Worm (Caenorhabditis elegans) whole organism, late embryonic: ENCODE results near the gene deg-1.

Experiments used
- C38D4.7 ChIP-seq: fragments of 200-800 bp; sonication (Bioruptor generic); optimal IDR thresholded peaks from 2 replicates; lab custom pipeline; 2018; ENCODE audit warnings: mild to moderate bottlenecking, missing genetic modification characterization, moderate library complexity, missing compliant biosample characterization
- ceh-22 ChIP-seq: sonication (generic microtip); optimal IDR thresholded peaks from 2 replicates; lab custom pipeline; 2017; ENCODE audit warnings: missing biosample characterization, missing genetic modification characterization
- ceh-24 ChIP-seq: sonication (generic microtip); optimal IDR thresholded peaks from 2 replicates; lab custom pipeline; 2016; ENCODE audit warnings: mild to moderate bottlenecking, missing genetic modification characterization, missing compliant biosample characterization
- ceh-31 ChIP-seq: sonication (generic microtip); optimal IDR thresholded peaks from 2 replicates; lab custom pipeline; 2016; ENCODE audit warnings: missing genetic modification characterization, missing compliant biosample characterization
- ceh-45 ChIP-seq: fragments of 200-800 bp; sonication (Bioruptor generic); IDR thresholded peaks from 2 replicates; pipeline ENCODE4 v1.3.6; 2022; ENCODE audit warnings: missing genetic modification reagents, missing genetic modification characterization, missing compliant biosample characterization
- che-1 ChIP-seq: sonication (generic microtip); optimal IDR thresholded peaks from 2 replicates; lab custom pipeline; 2016; ENCODE audit warnings: mild to moderate bottlenecking, missing genetic modification characterization, missing compliant biosample characterization
- hlh-30 ChIP-seq: sonication (generic microtip); optimal IDR thresholded peaks from 2 replicates; lab custom pipeline; 2017; ENCODE audit warnings: antibody characterized with exemption, missing genetic modification characterization, missing compliant biosample characterization; ENCODE audit not compliant: insufficient read depth
- hlh-8 ChIP-seq: sonication (generic microtip); optimal IDR thresholded peaks from 2 replicates; lab custom pipeline; 2016; ENCODE audit warnings: missing genotype, missing genetic modification characterization, missing compliant biosample characterization
- lin-11 ChIP-seq: fragments of 200-800 bp; sonication (Bioruptor generic); optimal IDR thresholded peaks from 2 replicates; lab custom pipeline; 2018; ENCODE audit warnings: mild to moderate bottlenecking, missing genetic modification characterization, missing compliant biosample characterization
- madf-2 ChIP-seq: sonication (generic microtip); optimal IDR thresholded peaks from 2 replicates; lab custom pipeline; 2017; ENCODE audit warnings: missing genetic modification characterization, missing compliant biosample characterization
- nhr-232 ChIP-seq: sonication (generic microtip); optimal IDR thresholded peaks from 2 replicates; lab custom pipeline; 2016; ENCODE audit warnings: missing genetic modification characterization, missing compliant biosample characterization
- odd-2 ChIP-seq: sonication (generic microtip); optimal IDR thresholded peaks from 2 replicates; lab custom pipeline; 2017; ENCODE audit warnings: antibody characterized with exemption, mild to moderate bottlenecking, missing genetic modification characterization, missing compliant biosample characterization
- pros-1 ChIP-seq: fragments of 150-350 bp; optimal IDR thresholded peaks from 2 replicates; lab custom pipeline; 2014; ENCODE audit warnings: missing biosample characterization, missing genetic modification reagents, missing genetic modification characterization
- sdc-2 ChIP-seq: sonication (generic microtip); optimal IDR thresholded peaks from 2 replicates; lab custom pipeline; 2016; ENCODE audit warnings: missing genotype, missing genetic modification characterization, missing compliant biosample characterization
- unc-55 ChIP-seq: sonication (generic microtip); optimal IDR thresholded peaks from 2 replicates; lab custom pipeline; 2017; ENCODE audit warnings: missing biosample characterization, missing genetic modification reagents, missing genetic modification characterization
- unc-86 ChIP-seq: sonication (generic microtip); optimal IDR thresholded peaks from 2 replicates; lab custom pipeline; 2016; ENCODE audit warnings: missing genetic modification characterization, missing compliant biosample characterization

Gene deg-1

ce11 chrX:7823108-7823704 lies 70.3 kb downstream of the deg-1 start, which contains the start of gene eef-1A.2 (continued):
- TF ChIP-seq ceh-31 (tag; lab: Kevin White, UChicago) (peak; percentile 88), C38D4.7 (GFP tag; lab: Kevin White, UChicago) (no peak), che-1 (tag; lab: Kevin White, UChicago) (no peak), madf-2 (tag; lab: Kevin White, UChicago) (peak; percentile 39), ceh-22 (tag; lab: Kevin White, UChicago) (peak; percentile 57), nhr-232 (tag; lab: Kevin White, UChicago) (no peak), unc-55 (GFP tag; lab: Kevin White, UChicago) (peak; percentile 64), hlh-8 (tag; lab: Kevin White, UChicago) (no peak), hlh-30 (tag; lab: Kevin White, UChicago) (peak; percentile 87), pros-1 (peak; percentile 38), odd-2 (no peak), lin-11 (tag; lab: Kevin White, UChicago) (no peak), sdc-2 (tag; lab: Kevin White, UChicago) (peak; percentile 80), unc-86 (tag; lab: Kevin White, UChicago) (peak; percentile 12), ceh-45 (GFP tag; lab: Robert Waterston, UW) (no peak), ceh-24 (tag; lab: Kevin White, UChicago) (no peak)
